Worm (Caenorhabditis elegans): ENCODE data around the gene C03A3.9.

C03A3.9 gene

ce11 chrX:11266711-11267110 is at the start of gene C03A3.9:
Gene C03A3.9, plus strand, starts transcription at chrX:11267011.
- TF ChIP-seq tbx-2 (tag; optimal IDR thresholded peaks at IDR 0.05) = no peak
- TF ChIP-seq ref-2 (tag; optimal IDR thresholded peaks at IDR 0.05) = no peak
- TF ChIP-seq pha-4 (tag; optimal IDR thresholded peaks at IDR 0.05) = no peak
- no peak for TF ChIP-seq K02D7.2 (tag; optimal IDR thresholded peaks at IDR 0.05)
- no peak for TF ChIP-seq pat-9 (tag; optimal IDR thresholded peaks at IDR 0.05)
- no peak for TF ChIP-seq C38D4.7 (GFP tag; optimal IDR thresholded peaks at IDR 0.05)
- no peak for TF ChIP-seq ceh-22 (tag; optimal IDR thresholded peaks at IDR 0.05)
- TF ChIP-seq nfya-1 (tag; optimal IDR thresholded peaks at IDR 0.05) = no peak
- no peak for TF ChIP-seq tbx-7 (tag; optimal IDR thresholded peaks at IDR 0.05)
- TF ChIP-seq hlh-15 (tag; optimal IDR thresholded peaks at IDR 0.05) = no peak
- TF ChIP-seq ceh-24 (tag; optimal IDR thresholded peaks at IDR 0.05) = no peak
- TF ChIP-seq lin-11 (tag; optimal IDR thresholded peaks at IDR 0.05) = no peak
- no peak for TF ChIP-seq eyg-1 (tag; optimal IDR thresholded peaks at IDR 0.05)
- TF ChIP-seq pag-3 (tag; optimal IDR thresholded peaks at IDR 0.05; ENCODE audit: borderline replicate concordance) = no peak
- no peak for TF ChIP-seq unc-86 (tag; optimal IDR thresholded peaks at IDR 0.05)

DNA sequence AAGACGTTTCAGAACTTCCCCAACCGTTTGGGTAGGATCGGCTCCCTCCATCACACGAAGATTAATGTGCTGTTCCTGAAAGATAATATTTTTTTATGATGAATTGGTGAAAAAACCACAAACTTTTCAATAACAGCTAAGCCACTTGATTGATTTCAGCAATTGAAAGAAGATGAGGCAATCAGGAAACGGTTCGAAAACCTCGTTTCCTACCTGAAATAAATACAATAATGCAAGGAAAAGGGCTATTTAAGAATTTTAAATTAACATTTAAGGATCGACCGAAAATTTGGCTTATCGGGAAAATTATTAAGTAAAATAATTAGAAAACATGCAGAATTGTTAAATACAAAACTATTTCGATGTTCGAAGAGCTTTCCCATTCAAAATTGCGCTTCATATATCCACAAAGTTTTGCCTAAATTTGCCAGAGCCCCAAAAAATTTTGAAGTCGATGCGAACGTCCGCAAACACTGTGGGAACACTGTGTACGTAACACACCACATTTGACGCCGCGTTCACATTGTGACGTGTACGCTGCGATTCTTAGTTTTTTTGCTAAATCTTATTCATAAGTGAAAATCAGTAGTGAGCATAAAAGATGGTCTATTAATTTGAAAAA is 44.1 kb upstream of the C03A3.9 start, which contains the start of gene C34F6.9:
TSS of gene C34F6.9 (minus strand) at position 51 of the 622 bp plus-strand sequence.
- TF ChIP-seq pat-9 (tag; optimal IDR thresholded peaks at IDR 0.05) = no peak
- TF ChIP-seq nfya-1 (tag; optimal IDR thresholded peaks at IDR 0.05) = no peak
- TF ChIP-seq ceh-48 (tag; optimal IDR thresholded peaks at IDR 0.05) = no peak
- no peak for TF ChIP-seq eyg-1 (tag; optimal IDR thresholded peaks at IDR 0.05)
- TF ChIP-seq pag-3 (tag; optimal IDR thresholded peaks at IDR 0.05; ENCODE audit: borderline replicate concordance) = no peak
- no peak for TF ChIP-seq ztf-16 (tag; optimal IDR thresholded peaks at IDR 0.05)

DNA sequence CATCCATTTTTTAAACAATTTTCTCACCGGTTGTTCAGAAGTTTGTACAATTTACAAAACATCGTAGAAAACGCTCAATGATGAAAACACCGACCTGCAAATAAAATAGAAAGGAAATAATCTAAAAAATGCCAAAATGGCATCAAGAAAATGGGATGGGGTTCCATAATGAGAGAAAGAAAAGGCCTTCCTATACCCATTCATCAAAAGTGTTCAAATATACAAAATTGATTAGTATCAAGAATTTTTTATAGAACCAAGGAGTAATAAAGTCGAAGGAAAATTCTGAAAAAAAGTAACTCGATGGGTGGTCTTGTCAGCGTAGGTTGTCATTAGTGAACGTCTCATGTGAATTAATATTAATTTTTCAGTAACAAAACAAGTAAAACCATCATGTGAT is 40.2 kb upstream of the C03A3.9 start, which contains the start of gene C34F6.12:
TSS of gene C34F6.12 (minus strand) at position 101 of the 400 bp plus-strand sequence.
- TF ChIP-seq hlh-6 (tag; optimal IDR thresholded peaks at IDR 0.05) (no peak), rnt-1 (tag; optimal IDR thresholded peaks at IDR 0.05) (no peak), Y22D7AL.16 (tag; optimal IDR thresholded peaks at IDR 0.05) (no peak), pha-2 (tag; optimal IDR thresholded peaks at IDR 0.05) (no peak), npax-4 (tag; optimal IDR thresholded peaks at IDR 0.05) (no peak), zip-5 (tag; optimal IDR thresholded peaks at IDR 0.05) (no peak), ceh-34 (tag; optimal IDR thresholded peaks at IDR 0.05) (no peak), F13H6.1 (tag; optimal IDR thresholded peaks at IDR 0.05) (no peak), tbx-2 (tag; optimal IDR thresholded peaks at IDR 0.05) (no peak), pag-3 (tag; optimal IDR thresholded peaks at IDR 0.05; ENCODE audit: borderline replicate concordance) (no peak)

DNA sequence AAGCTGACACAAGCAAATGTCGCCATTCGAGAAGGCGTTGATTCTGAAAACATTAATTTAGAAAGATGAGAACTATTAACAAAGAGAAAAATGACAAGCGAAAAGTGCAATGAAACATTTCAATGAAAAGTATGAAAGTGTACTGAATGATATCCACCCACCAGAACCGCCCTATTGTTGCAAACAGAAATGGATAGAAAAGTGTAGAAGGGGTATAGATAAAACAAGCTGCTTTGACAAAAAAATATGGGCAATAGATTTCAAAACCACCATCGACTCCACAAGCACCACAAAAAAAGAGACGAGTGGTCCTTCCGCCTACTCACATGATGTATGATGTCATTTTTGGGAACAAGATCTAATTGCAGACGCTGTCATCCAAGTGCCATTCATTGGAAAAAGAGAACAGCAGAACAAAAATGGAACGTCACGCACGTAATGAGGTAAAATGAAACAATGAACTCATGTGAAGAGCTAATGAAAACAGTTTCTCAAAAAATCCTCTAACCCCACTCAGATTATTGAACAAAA is 26.2 kb upstream of the C03A3.9 start, which contains the start of gene C34F6.10:
TSS of gene C34F6.10 (minus strand) at position 51 of the 531 bp plus-strand sequence.
- TF ChIP-seq pha-4 (tag; optimal IDR thresholded peaks at IDR 0.05) (no peak), dmd-4 (tag; optimal IDR thresholded peaks at IDR 0.05; ENCODE audit: borderline replicate concordance) (no peak), npax-4 (tag; optimal IDR thresholded peaks at IDR 0.05) (no peak), hlh-8 (tag; optimal IDR thresholded peaks at IDR 0.05) (no peak), pha-2 (tag; optimal IDR thresholded peaks at IDR 0.05) (no peak), ceh-9 (tag; optimal IDR thresholded peaks at IDR 0.05) (no peak), pat-9 (tag; optimal IDR thresholded peaks at IDR 0.05) (no peak), madf-2 (tag; optimal IDR thresholded peaks at IDR 0.05) (no peak), syd-9 (tag; optimal IDR thresholded peaks at IDR 0.05) (no peak), gmeb-2 (tag; optimal IDR thresholded peaks at IDR 0.05) (no peak), rnt-1 (tag; optimal IDR thresholded peaks at IDR 0.05) (no peak), pax-1 (tag; optimal IDR thresholded peaks at IDR 0.05) (no peak), sdc-2 (tag; optimal IDR thresholded peaks at IDR 0.05) (no peak), ceh-34 (tag; optimal IDR thresholded peaks at IDR 0.05) (no peak), ceh-30 (tag; optimal IDR thresholded peaks at IDR 0.05) (no peak)
